Fruit fly (Drosophila melanogaster) whole organism, prepupa: Measurements from ENCODE around the gene Mgstl.

ENCODE experiments used
- Blimp-1 ChIP-seq: fragments of 200-800 bp; sonication (Bioruptor generic); optimal IDR thresholded peaks from 3 replicates; lab custom pipeline; 2017; ENCODE audit warnings: missing biosample characterization, missing genetic modification characterization, mild to moderate bottlenecking, moderate library complexity, missing genetic modification reagents
- CG10669 ChIP-seq: fragments of 200-800 bp; sonication (Bioruptor generic); optimal IDR thresholded peaks from 3 replicates; lab custom pipeline; 2018; ENCODE audit warnings: missing biosample characterization, mild to moderate bottlenecking, missing genetic modification characterization, moderate library complexity
- CG11294 ChIP-seq: fragments of 200-800 bp; sonication (Bioruptor generic); IDR thresholded peaks from 2 replicates; pipeline ENCODE4 v1.3.6; 2022; ENCODE audit warnings: missing biosample characterization, missing genetic modification characterization
- CG11762 ChIP-seq: fragments of 200-800 bp; sonication (Bioruptor generic); optimal IDR thresholded peaks from 3 replicates; lab custom pipeline; 2016; ENCODE audit warnings: missing biosample characterization, missing genetic modification characterization; ENCODE audit not compliant: insufficient read depth
- CG15336 ChIP-seq: fragments of 200-800 bp; sonication (Bioruptor generic); IDR thresholded peaks from 2 replicates; pipeline ENCODE4 v1.3.6; 2022; ENCODE audit warnings: missing biosample characterization, missing genetic modification characterization
- CG1621 ChIP-seq: fragments of 200-800 bp; sonication (Bioruptor generic); optimal IDR thresholded peaks from 3 replicates; lab custom pipeline; 2018; ENCODE audit warnings: missing biosample characterization, mild to moderate bottlenecking, missing genetic modification characterization
- CG16779 ChIP-seq: fragments of 200-800 bp; sonication (Bioruptor generic); optimal IDR thresholded peaks from 3 replicates; lab custom pipeline; 2017; ENCODE audit warnings: missing biosample characterization, mild to moderate bottlenecking, missing genetic modification characterization
- CG34406 ChIP-seq: fragments of 200-800 bp; sonication (Bioruptor generic); optimal IDR thresholded peaks from 3 replicates; lab custom pipeline; 2016; ENCODE audit warnings: missing biosample characterization, missing genetic modification characterization
- CG3919 ChIP-seq: fragments of 200-800 bp; sonication (Bioruptor generic); optimal IDR thresholded peaks from 3 replicates; lab custom pipeline; 2016; ENCODE audit warnings: missing biosample characterization, missing genetic modification characterization
- CG4318 ChIP-seq: fragments of 200-800 bp; sonication (Bioruptor generic); optimal IDR thresholded peaks from 3 replicates; lab custom pipeline; 2017; ENCODE audit warnings: missing biosample characterization, mild to moderate bottlenecking, missing genetic modification characterization
- CG6276 ChIP-seq: fragments of 200-800 bp; sonication (Bioruptor generic); optimal IDR thresholded peaks from 2 replicates; lab custom pipeline; 2017; ENCODE audit warnings: missing biosample characterization, mild to moderate bottlenecking, missing genetic modification characterization
- CG6808 ChIP-seq: fragments of 200-800 bp; sonication (Bioruptor generic); optimal IDR thresholded peaks from 3 replicates; lab custom pipeline; 2017; ENCODE audit warnings: missing biosample characterization, missing genetic modification characterization, mild to moderate bottlenecking, moderate library complexity, missing genetic modification reagents
- CG6854 ChIP-seq: fragments of 200-800 bp; sonication (Bioruptor generic); optimal IDR thresholded peaks from 2 replicates; lab custom pipeline; 2017; ENCODE audit warnings: missing biosample characterization, mild to moderate bottlenecking, missing genetic modification characterization
- CG7368 ChIP-seq: fragments of 200-800 bp; sonication (Bioruptor generic); optimal IDR thresholded peaks from 3 replicates; lab custom pipeline; 2016; ENCODE audit warnings: missing biosample characterization, missing genetic modification characterization
- CG8119 ChIP-seq: fragments of 200-800 bp; sonication (Bioruptor generic); IDR thresholded peaks from 3 replicates; pipeline ENCODE4 v1.3.6; 2022; ENCODE audit warnings: missing biosample characterization, missing genetic modification characterization
- CG8319 ChIP-seq: fragments of 200-800 bp; sonication (Bioruptor generic); optimal IDR thresholded peaks from 3 replicates; lab custom pipeline; 2016; ENCODE audit warnings: missing biosample characterization, missing genetic modification characterization
- CG9139 ChIP-seq: fragments of 200-800 bp; sonication (Bioruptor generic); optimal IDR thresholded peaks from 3 replicates; lab custom pipeline; 2017; ENCODE audit warnings: missing biosample characterization, mild to moderate bottlenecking, missing genetic modification characterization
- Eip78C ChIP-seq: fragments of 200-800 bp; sonication (Bioruptor generic); peaks from one replicate; lab custom pipeline; 2016; ENCODE audit warnings: missing biosample characterization, missing genetic modification characterization
- Eip93F ChIP-seq: fragments of 200-800 bp; sonication (Bioruptor generic); optimal IDR thresholded peaks from 2 replicates; lab custom pipeline; 2016; ENCODE audit warnings: missing biosample characterization, mild to moderate bottlenecking, missing genetic modification characterization
- Ets96B ChIP-seq: fragments of 200-800 bp; optimal IDR thresholded peaks from 2 replicates; lab custom pipeline; 2019; ENCODE audit warnings: missing biosample characterization, mild to moderate bottlenecking, missing genetic modification characterization, moderate library complexity
- Gug ChIP-seq: fragments of 200-800 bp; sonication (Bioruptor generic); IDR thresholded peaks from 2 replicates; pipeline ENCODE4 v1.3.6; 2022; ENCODE audit warnings: missing biosample characterization, missing genetic modification characterization
- Hr38 ChIP-seq: sonication (Bioruptor generic); optimal IDR thresholded peaks from 2 replicates; lab custom pipeline; 2016; ENCODE audit warnings: missing biosample characterization, missing genetic modification characterization
- Lpt ChIP-seq: fragments of 200-800 bp; sonication (Bioruptor generic); optimal IDR thresholded peaks from 3 replicates; lab custom pipeline; 2016; ENCODE audit warnings: missing biosample characterization, missing genetic modification characterization
- Met ChIP-seq: fragments of 200-800 bp; sonication (Bioruptor generic); optimal IDR thresholded peaks from 3 replicates; lab custom pipeline; 2016; ENCODE audit warnings: missing biosample characterization, missing genetic modification characterization
- OdsH ChIP-seq: fragments of 200-800 bp; sonication (Bioruptor generic); optimal IDR thresholded peaks from 3 replicates; lab custom pipeline; 2016; ENCODE audit warnings: missing biosample characterization, missing genetic modification characterization
- Sox102F ChIP-seq: fragments of 200-800 bp; sonication (Bioruptor generic); optimal IDR thresholded peaks from 2 replicates; lab custom pipeline; 2016; ENCODE audit warnings: missing biosample characterization, mild to moderate bottlenecking, missing genetic modification characterization
- Sox14 ChIP-seq: fragments of 200-800 bp; sonication (Bioruptor generic); optimal IDR thresholded peaks from 3 replicates; lab custom pipeline; 2016; ENCODE audit warnings: missing biosample characterization, missing genetic modification characterization
- Sox15 ChIP-seq: fragments of 200-800 bp; sonication (Bioruptor generic); optimal IDR thresholded peaks from 3 replicates; lab custom pipeline; 2016; ENCODE audit warnings: missing biosample characterization, missing genetic modification characterization
- achi ChIP-seq: fragments of 200-800 bp; sonication (Bioruptor generic); optimal IDR thresholded peaks from 3 replicates; lab custom pipeline; 2016; ENCODE audit warnings: missing biosample characterization, missing genetic modification characterization
- dac ChIP-seq: fragments of 200-800 bp; sonication (Bioruptor generic); optimal IDR thresholded peaks from 2 replicates; lab custom pipeline; 2017; ENCODE audit warnings: missing biosample characterization, mild to moderate bottlenecking, missing genetic modification characterization
- dsx ChIP-seq: fragments of 200-800 bp; optimal IDR thresholded peaks from 3 replicates; lab custom pipeline; 2019; ENCODE audit warnings: missing biosample characterization, mild to moderate bottlenecking, missing genetic modification characterization, moderate library complexity; ENCODE audit not compliant: poor library complexity, severe bottlenecking
- eg ChIP-seq: fragments of 200-800 bp; sonication (Bioruptor generic); IDR thresholded peaks from 3 replicates; pipeline ENCODE4 v1.3.6; 2022; ENCODE audit warnings: missing biosample characterization, missing genetic modification characterization
- esn ChIP-seq: fragments of 200-800 bp; sonication (Bioruptor generic); optimal IDR thresholded peaks from 2 replicates; lab custom pipeline; 2016; ENCODE audit warnings: missing biosample characterization, mild to moderate bottlenecking, missing genetic modification characterization, moderate library complexity
- fd59A ChIP-seq: fragments of 200-800 bp; sonication (Bioruptor generic); optimal IDR thresholded peaks from 2 replicates; lab custom pipeline; 2017; ENCODE audit warnings: missing biosample characterization, mild to moderate bottlenecking, missing genetic modification characterization, missing genetic modification reagents
- fkh ChIP-seq: fragments of 200-800 bp; sonication (Bioruptor generic); optimal IDR thresholded peaks from 3 replicates; lab custom pipeline; 2017; ENCODE audit warnings: missing biosample characterization, mild to moderate bottlenecking, missing genetic modification characterization, moderate library complexity
- lz ChIP-seq: fragments of 200-800 bp; sonication (Bioruptor generic); optimal IDR thresholded peaks from 3 replicates; lab custom pipeline; 2016; ENCODE audit warnings: missing biosample characterization, missing genetic modification characterization
- net ChIP-seq: fragments of 200-800 bp; sonication (Bioruptor generic); optimal IDR thresholded peaks from 3 replicates; lab custom pipeline; 2016; ENCODE audit warnings: missing biosample characterization, missing genetic modification characterization
- pdm3 ChIP-seq: fragments of 200-800 bp; sonication (Bioruptor generic); optimal IDR thresholded peaks from 3 replicates; lab custom pipeline; 2016; ENCODE audit warnings: missing biosample characterization, missing genetic modification characterization
- spab ChIP-seq: fragments of 200-800 bp; sonication (Bioruptor generic); optimal IDR thresholded peaks from 2 replicates; lab custom pipeline; 2017; ENCODE audit warnings: missing biosample characterization, mild to moderate bottlenecking, missing genetic modification characterization, missing genetic modification reagents
- ss ChIP-seq, 2 experiments: fragments of 200-800 bp; sonication (Bioruptor generic); optimal IDR thresholded peaks; 2 replicates in 1 of 2; 3 replicates in 1 of 2; lab custom pipeline; 2017 to 2018; ENCODE audit warnings: mild to moderate bottlenecking in 2 of 2, missing biosample characterization in 2 of 2, missing genetic modification characterization in 2 of 2, moderate library complexity in 1 of 2
- svp ChIP-seq: fragments of 200-800 bp; sonication (Bioruptor generic); peaks from one replicate; lab custom pipeline; 2016; ENCODE audit warnings: missing biosample characterization, missing genetic modification characterization
- topi ChIP-seq: fragments of 200-800 bp; sonication (Bioruptor generic); optimal IDR thresholded peaks from 3 replicates; lab custom pipeline; 2016; ENCODE audit warnings: missing biosample characterization, missing genetic modification characterization
- vri ChIP-seq: fragments of 200-800 bp; sonication (Bioruptor generic); optimal IDR thresholded peaks from 3 replicates; lab custom pipeline; 2016; ENCODE audit warnings: missing biosample characterization, mild to moderate bottlenecking, missing genetic modification characterization

Mgstl gene

dm6 chrX:21010541-21010940, 31.4 kb upstream of the Mgstl start (continued):
- TF ChIP-seq CG6276 (GFP tag; lab: Kevin White, UChicago) (peak; percentile 34), spab (GFP tag; lab: Kevin White, UChicago) (no peak), CG34406 (GFP tag; lab: Kevin White, UChicago) (peak; percentile 8), CG8319 (GFP tag; lab: Kevin White, UChicago) (no peak), CG11762 (GFP tag; lab: Kevin White, UChicago) (no peak), fd59A (GFP tag; lab: Kevin White, UChicago) (no peak), Met (GFP tag; lab: Kevin White, UChicago) (no peak), achi (GFP tag; lab: Kevin White, UChicago) (peak; percentile 10), CG11294 (GFP tag; lab: Robert Waterston, UW) (no peak), Lpt (GFP tag; lab: Kevin White, UChicago) (no peak), CG3919 (peak; percentile 45), Blimp-1 (GFP tag; lab: Kevin White, UChicago) (no peak), Sox14 (GFP tag; lab: Kevin White, UChicago) (no peak), Gug (no peak)
- TF ChIP-seq, all 60 proteins: peak for 19

dm6 chrX:21017568-21017967, 24.4 kb upstream of the Mgstl start:
- TF ChIP-seq OdsH, result no peak
- TF ChIP-seq CG1621, result no peak
- no peak for TF ChIP-seq CG9139 (GFP tag; lab: Kevin White, UChicago)
- no peak for TF ChIP-seq Sox102F (GFP tag; lab: Kevin White, UChicago)
- TF ChIP-seq CG34406 (GFP tag; lab: Kevin White, UChicago), result no peak
- no peak for TF ChIP-seq dsx
- no peak for TF ChIP-seq vri (GFP tag; lab: Kevin White, UChicago)
- no peak for TF ChIP-seq CG8119 (GFP tag; lab: Robert Waterston, UW)
- no peak for TF ChIP-seq fkh (GFP tag; lab: Kevin White, UChicago)
- no peak for TF ChIP-seq CG15336 (GFP tag; lab: Robert Waterston, UW)
- TF ChIP-seq ss (GFP tag; optimal IDR thresholded peaks at IDR 0.05; lab: Kevin White, UChicago), result no peak
- no peak for TF ChIP-seq CG16779 (tag; lab: Kevin White, UChicago)
- no peak for TF ChIP-seq CG6808 (GFP tag; lab: Kevin White, UChicago)
- TF ChIP-seq CG4318 (GFP tag; lab: Kevin White, UChicago), result no peak
- no peak for TF ChIP-seq topi
- TF ChIP-seq Hr38 (GFP tag; lab: Kevin White, UChicago), result no peak
- TF ChIP-seq achi (GFP tag; lab: Kevin White, UChicago), result no peak
- no peak for TF ChIP-seq Met (GFP tag; lab: Kevin White, UChicago)
- TF ChIP-seq Eip78C (GFP tag; lab: Kevin White, UChicago), result no peak

dm6 chrX:21025788-21026187, 16.1 kb upstream of the Mgstl start, which contains the start of gene r-cup:
r-cup (minus strand) TSS chrX:21025888.
- TF ChIP-seq Ets96B (tag; lab: Kevin White, UChicago) (no peak), CG9139 (GFP tag; lab: Kevin White, UChicago) (no peak), CG8319 (GFP tag; lab: Kevin White, UChicago) (no peak), Sox15 (GFP tag; lab: Kevin White, UChicago) (no peak), lz (GFP tag; lab: Kevin White, UChicago) (no peak), CG8119 (GFP tag; lab: Robert Waterston, UW) (no peak)

- peak; percentile 83 for TF ChIP-seq Eip78C (GFP tag; lab: Kevin White, UChicago)
- TF ChIP-seq CG10669 (GFP tag; lab: Kevin White, UChicago), result peak; percentile 20
- peak in 1 of 2 experiments; percentile 1 for TF ChIP-seq ss (GFP tag; optimal IDR thresholded peaks at IDR 0.05; lab: Kevin White, UChicago)
- no peak for TF ChIP-seq dac
- TF ChIP-seq svp (GFP tag; lab: Kevin White, UChicago), result no peak
- TF ChIP-seq CG3919, result peak; percentile 29
- no peak for TF ChIP-seq Eip93F
- no peak for TF ChIP-seq pdm3
- no peak for TF ChIP-seq esn
- no peak for TF ChIP-seq net
- TF ChIP-seq Hr38 (GFP tag; lab: Kevin White, UChicago), result no peak
- peak; percentile 25 for TF ChIP-seq Met (GFP tag; lab: Kevin White, UChicago)
- peak; percentile 13 for TF ChIP-seq CG7368 (GFP tag; lab: Kevin White, UChicago)
- TF ChIP-seq eg (GFP tag; lab: Robert Waterston, UW), result peak; percentile 25; the same call in 1 of the 3 replicates
- peak; percentile 56 for TF ChIP-seq CG6854 (GFP tag; lab: Kevin White, UChicago)
Measured at dm6 chrX:21027929-21028575, 13.9 kb upstream of the Mgstl start, which contains the start of gene CG1532. CG1532 (minus strand) TSS chrX:21028361.
